Fruit fly (Drosophila melanogaster): ENCODE results near the gene ppk28.

The ppk28 gene

dm6 chrX:16854746-16855145 is 48.9 kb downstream of the ppk28 start (continued):
- TF ChIP-seq CG5180 (GFP tag; optimal IDR thresholded peaks at IDR 0.05) (peak; percentile 37), CG6654 (GFP tag; optimal IDR thresholded peaks at IDR 0.05) (peak; percentile 6), Hsf (GFP tag; optimal IDR thresholded peaks at IDR 0.05) (peak; percentile 43), odd (GFP tag; optimal IDR thresholded peaks at IDR 0.05) (peak; percentile 36), sc (optimal IDR thresholded peaks at IDR 0.05) (no peak), sc (GFP tag; optimal IDR thresholded peaks at IDR 0.05) (no peak), row (GFP tag; IDR thresholded peaks at IDR 0.05) (peak; percentile 49; the same call in 2 of the 3 replicates), CG5245 (GFP tag; optimal IDR thresholded peaks at IDR 0.05) (peak; percentile 10), Awh (GFP tag; IDR thresholded peaks at IDR 0.05) (peak; percentile 15; the same call in 1 of the 2 replicates), CG11696 (GFP tag; IDR thresholded peaks at IDR 0.05) (peak; percentile 59), CG18619 (GFP tag; optimal IDR thresholded peaks at IDR 0.05) (peak; percentile 1), lola (GFP tag; optimal IDR thresholded peaks at IDR 0.05) (peak in 1 of 3 experiments; percentile 15), NfI (GFP tag; optimal IDR thresholded peaks at IDR 0.05) (peak; percentile 40), org-1 (GFP tag; optimal IDR thresholded peaks at IDR 0.05) (peak; percentile 52), CG7357 (GFP tag; IDR thresholded peaks at IDR 0.05) (no peak), Blimp-1 (GFP tag; optimal IDR thresholded peaks at IDR 0.05) (peak; percentile 86), CG10209 (GFP tag; optimal IDR thresholded peaks at IDR 0.05) (peak; percentile 27), CG17361 (GFP tag; IDR thresholded peaks at IDR 0.05) (peak; percentile 74), CG17359 (tag; optimal IDR thresholded peaks at IDR 0.05) (peak; percentile 65), Sox100B (GFP tag; optimal IDR thresholded peaks at IDR 0.05) (peak; percentile 77), Opbp (GFP tag; IDR thresholded peaks at IDR 0.05; ENCODE audit: partially characterized antibody) (no peak), CG15601 (tag; optimal IDR thresholded peaks at IDR 0.05) (peak; percentile 39), CG1792 (GFP tag; optimal IDR thresholded peaks at IDR 0.05) (no peak), Dref (GFP tag; IDR thresholded peaks at IDR 0.05) (no peak), pzg (GFP tag; optimal IDR thresholded peaks at IDR 0.05) (no peak), CG34422 (GFP tag; IDR thresholded peaks at IDR 0.05) (0 out of 3 replicates have a peak, but pooled peaks have one; percentile 28), schlank (tag; optimal IDR thresholded peaks at IDR 0.05) (no peak), tup (GFP tag; optimal IDR thresholded peaks at IDR 0.05) (no peak), hbn (GFP tag; IDR thresholded peaks at IDR 0.05; ENCODE audit: partially characterized antibody) (no peak), D (optimal IDR thresholded peaks at IDR 0.05) (no peak), D (GFP tag; optimal IDR thresholded peaks at IDR 0.05) (peak; percentile 57), CG17328 (GFP tag; IDR thresholded peaks at IDR 0.05) (no peak), bab2 (GFP tag; optimal IDR thresholded peaks at IDR 0.05) (peak; percentile 2), emc (GFP tag; optimal IDR thresholded peaks at IDR 0.05) (no peak), CG17385 (GFP tag; optimal IDR thresholded peaks at IDR 0.05) (peak; percentile 50), salm (tag; optimal IDR thresholded peaks at IDR 0.05) (peak; percentile 39), Eip74EF (GFP tag; optimal IDR thresholded peaks at IDR 0.05) (peak in 1 of 2 experiments; percentile 79), sens (GFP tag) (peak; percentile 85), B-H1 (GFP tag; IDR thresholded peaks at IDR 0.05) (0 out of 3 replicates have a peak, but pooled peaks have one; percentile 10), CG12104 (GFP tag; optimal IDR thresholded peaks at IDR 0.05) (peak; percentile 36), CG4360 (GFP tag; IDR thresholded peaks at IDR 0.05) (no peak), CG3281 (GFP tag; optimal IDR thresholded peaks at IDR 0.05) (peak; percentile 47), HHEX (GFP tag; optimal IDR thresholded peaks at IDR 0.05) (peak; percentile 1), CG32772 (GFP tag; IDR thresholded peaks at IDR 0.05) (0 out of 2 replicates have a peak, but pooled peaks have one; percentile 30), CG18764 (GFP tag; optimal IDR thresholded peaks at IDR 0.05) (no peak), CG2199 (GFP tag; IDR thresholded peaks at IDR 0.05) (no peak), tgo (GFP tag; IDR thresholded peaks at IDR 0.05) (peak; percentile 61; the same call in 2 of the 3 replicates), Nf-YC (tag; optimal IDR thresholded peaks at IDR 0.05) (peak; percentile 14), CG2678 (tag; optimal IDR thresholded peaks at IDR 0.05) (peak; percentile 80), CG15269 (tag; optimal IDR thresholded peaks at IDR 0.05) (peak; percentile 75)

Measured in whole organism, embryonic.